Worm (Caenorhabditis elegans): Measurements from ENCODE around the gene toh-1.

toh-1 gene

DNA sequence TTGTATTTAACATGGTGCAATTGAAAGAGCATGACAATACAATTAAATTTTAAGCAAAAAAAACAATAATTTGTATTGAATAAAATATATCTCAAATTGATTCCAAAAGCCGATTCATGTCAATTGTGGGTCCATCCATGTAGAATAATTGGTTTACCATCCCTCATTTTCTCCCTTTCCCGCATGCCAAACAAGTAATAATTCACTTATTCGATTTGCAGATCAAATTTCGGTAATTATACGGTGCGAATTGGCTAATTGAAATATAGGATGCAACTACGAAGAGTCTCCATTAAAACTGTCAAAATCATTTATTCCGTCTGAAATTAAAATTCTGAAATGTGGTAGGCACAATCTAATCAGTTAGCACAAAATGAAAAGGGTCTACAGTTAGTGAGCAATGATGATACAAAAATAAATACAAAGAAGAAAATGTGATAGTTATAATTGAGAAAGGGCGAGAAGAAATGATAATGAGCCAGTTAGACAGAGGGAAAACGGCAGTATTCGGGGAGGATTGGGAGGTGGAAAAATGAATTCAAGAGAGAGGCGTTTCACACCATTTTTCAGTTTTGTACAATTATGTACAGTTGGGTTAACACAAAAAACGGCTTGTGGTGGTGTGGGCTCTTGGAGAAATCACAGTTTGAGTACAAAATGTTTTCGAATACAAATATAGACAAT, 19.0 kb downstream of the toh-1 start:
- TF ChIP-seq nhr-28 (tag; optimal IDR thresholded peaks at IDR 0.05) (no peak), ztf-4 (tag; optimal IDR thresholded peaks at IDR 0.05) (peak; percentile 39), ama-1 (optimal IDR thresholded peaks at IDR 0.05) (peak; percentile 8), zag-1 (tag; optimal IDR thresholded peaks at IDR 0.05) (no peak), aly-2 (tag; optimal IDR thresholded peaks at IDR 0.05) (no peak), nhr-25 (tag; optimal IDR thresholded peaks at IDR 0.05) (peak; percentile 33)

DNA sequence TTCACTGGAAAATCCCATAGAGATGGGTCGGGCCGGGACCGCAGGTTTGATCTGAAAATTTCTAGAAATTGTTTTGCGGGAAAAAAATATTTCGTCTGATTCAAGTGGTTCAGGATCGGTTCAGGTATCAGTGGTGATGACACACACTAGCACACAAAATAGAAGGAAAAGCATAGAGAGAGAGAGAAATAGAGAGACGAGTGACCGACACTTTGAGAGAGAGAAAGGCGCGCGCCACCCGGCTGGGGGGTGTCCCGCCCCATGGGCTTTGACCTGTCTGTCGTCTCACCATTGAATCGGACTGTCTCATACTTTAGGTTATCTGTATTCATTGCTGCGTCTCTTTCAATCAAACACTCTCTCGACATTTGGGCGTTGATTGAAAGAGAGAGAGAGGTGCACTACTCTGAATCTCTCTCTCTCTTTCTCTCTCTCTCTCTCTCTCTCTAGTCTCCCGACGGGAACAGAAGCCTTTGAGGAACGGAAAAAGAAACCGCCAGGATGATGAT, 22.3 kb downstream of the toh-1 start, which contains the start of gene acy-3:
Gene acy-3, minus strand, starts transcription at position 51 of the 509 bp plus-strand sequence.
- TF ChIP-seq ztf-11 (tag; optimal IDR thresholded peaks at IDR 0.05) (no peak), nhr-12 (tag; optimal IDR thresholded peaks at IDR 0.05) (no peak), elt-2 (tag; optimal IDR thresholded peaks at IDR 0.05) (peak; percentile 52), tbx-2 (tag; optimal IDR thresholded peaks at IDR 0.05) (no peak), nhr-43 (tag; optimal IDR thresholded peaks at IDR 0.05; ENCODE audit: poor library complexity, severe bottlenecking) (peak; percentile 66), snpc-4 (tag; optimal IDR thresholded peaks at IDR 0.05) (peak; percentile 45), R02D3.7 (tag; optimal IDR thresholded peaks at IDR 0.05) (no peak), hmg-11 (tag; optimal IDR thresholded peaks at IDR 0.05) (peak; percentile 24), eor-1 (tag; optimal IDR thresholded peaks at IDR 0.05) (no peak), sea-2 (GFP tag; optimal IDR thresholded peaks at IDR 0.05) (no peak), ztf-4 (tag; optimal IDR thresholded peaks at IDR 0.05) (no peak), egl-27 (tag; optimal IDR thresholded peaks at IDR 0.05) (no peak), nhr-76 (tag; optimal IDR thresholded peaks at IDR 0.05) (no peak), ceh-28 (tag; optimal IDR thresholded peaks at IDR 0.05) (peak; percentile 48), nhr-25 (tag; optimal IDR thresholded peaks at IDR 0.05) (peak; percentile 5), jun-1 (tag; optimal IDR thresholded peaks at IDR 0.05) (no peak), fos-1 (tag; optimal IDR thresholded peaks at IDR 0.05) (no peak), lsy-12 (tag; optimal IDR thresholded peaks at IDR 0.05) (peak; percentile 22), unc-62 (GFP tag; optimal IDR thresholded peaks at IDR 0.05) (peak; percentile 49), pha-4 (tag; optimal IDR thresholded peaks at IDR 0.05) (peak; percentile 72), pqm-1 (tag; optimal IDR thresholded peaks at IDR 0.05) (peak; percentile 43), lin-39 (tag; optimal IDR thresholded peaks at IDR 0.05) (no peak), nhr-77 (tag; optimal IDR thresholded peaks at IDR 0.05) (no peak), nfya-1 (tag; optimal IDR thresholded peaks at IDR 0.05; ENCODE audit: insufficient read depth) (peak; percentile 75), fkh-2 (tag; optimal IDR thresholded peaks at IDR 0.05) (no peak), nhr-23 (tag; optimal IDR thresholded peaks at IDR 0.05) (peak; percentile 69)

DNA sequence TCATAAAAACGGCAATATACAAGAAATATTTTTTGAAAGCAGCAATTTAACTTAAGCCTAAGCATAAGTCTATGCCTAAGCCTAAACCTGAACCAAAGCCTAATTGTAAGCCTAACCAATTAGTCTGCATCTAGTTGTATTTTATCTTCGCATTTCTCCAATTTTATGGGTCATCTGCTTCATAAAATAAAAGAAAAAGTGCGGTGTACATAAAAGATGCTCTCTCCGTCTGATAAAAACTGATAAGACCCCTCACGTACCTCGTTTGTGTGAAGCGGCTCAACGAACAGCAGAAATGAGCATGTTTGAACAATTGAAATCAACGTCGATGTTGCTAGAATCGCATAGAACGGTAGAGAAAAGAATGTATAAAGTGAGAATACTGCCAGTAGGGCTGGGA, 23.7 kb downstream of the toh-1 start:
- TF ChIP-seq mdl-1 (tag; optimal IDR thresholded peaks at IDR 0.05) (no peak), snpc-4 (tag; optimal IDR thresholded peaks at IDR 0.05) (no peak), nhr-67 (tag; optimal IDR thresholded peaks at IDR 0.05) (no peak), ztf-11 (tag; optimal IDR thresholded peaks at IDR 0.05) (no peak), egl-5 (tag; optimal IDR thresholded peaks at IDR 0.05) (no peak), fkh-2 (tag; optimal IDR thresholded peaks at IDR 0.05) (no peak), elt-2 (tag; optimal IDR thresholded peaks at IDR 0.05) (peak; percentile 64), nhr-43 (tag; optimal IDR thresholded peaks at IDR 0.05; ENCODE audit: poor library complexity, severe bottlenecking) (no peak), lin-39 (tag; optimal IDR thresholded peaks at IDR 0.05) (no peak), pqm-1 (tag; optimal IDR thresholded peaks at IDR 0.05) (peak; percentile 53), unc-39 (tag; optimal IDR thresholded peaks at IDR 0.05) (no peak), pha-4 (tag; optimal IDR thresholded peaks at IDR 0.05) (peak; percentile 14), nfya-1 (tag; optimal IDR thresholded peaks at IDR 0.05; ENCODE audit: insufficient read depth) (no peak), skn-1 (tag; optimal IDR thresholded peaks at IDR 0.05) (no peak), ceh-9 (tag; optimal IDR thresholded peaks at IDR 0.05) (no peak), elt-1 (tag; optimal IDR thresholded peaks at IDR 0.05) (no peak), sea-2 (GFP tag; optimal IDR thresholded peaks at IDR 0.05) (no peak)

DNA sequence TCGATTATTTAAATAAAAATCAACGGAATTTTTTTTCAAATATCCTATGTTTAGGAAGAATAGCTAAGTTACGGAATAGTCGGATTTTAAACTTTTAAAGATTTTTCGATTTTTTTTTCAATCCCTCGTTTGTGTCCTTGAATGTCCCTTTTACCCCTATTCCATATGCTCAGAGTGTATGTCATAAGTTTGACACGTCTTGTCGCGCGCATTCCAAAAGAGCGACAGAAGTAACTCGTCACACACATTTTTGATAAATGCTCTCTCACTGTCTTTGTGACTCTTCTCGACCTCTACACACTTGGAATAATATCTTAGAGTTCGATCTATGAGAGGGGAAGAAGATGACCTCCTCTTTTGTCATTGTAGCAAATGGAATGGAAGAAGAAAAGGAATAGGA, 24.9 kb downstream of the toh-1 start:
- TF ChIP-seq nhr-28 (tag; optimal IDR thresholded peaks at IDR 0.05) (no peak), lin-39 (tag; optimal IDR thresholded peaks at IDR 0.05) (peak; percentile 30), elt-1 (tag; optimal IDR thresholded peaks at IDR 0.05) (peak; percentile 49)

All from whole organism, L3 larva.